Fruit fly (Drosophila melanogaster) whole organism, wandering third instar larva: ENCODE results near the gene CG42699.
A peak's percentile ranks its signal among the peaks of the same experiment; 100 is the strongest.

ENCODE experiments used
- Abd-B ChIP-seq: fragments of >200 bp; optimal IDR thresholded peaks from 2 replicates; lab custom pipeline; 2017; ENCODE audit warnings: missing biosample characterization, missing genetic modification characterization
- CG32264 ChIP-seq: fragments of 200-800 bp; sonication (Bioruptor generic); optimal IDR thresholded peaks from 2 replicates; lab custom pipeline; 2016; ENCODE audit warnings: missing biosample characterization, missing genetic modification characterization
- CG9705 ChIP-seq: fragments of 200-800 bp; sonication (Bioruptor generic); optimal IDR thresholded peaks from 2 replicates; lab custom pipeline; 2018; ENCODE audit warnings: missing biosample characterization, mild to moderate bottlenecking, missing genetic modification characterization
- CrebA ChIP-seq: fragments of 200-800 bp; sonication (Bioruptor generic); optimal IDR thresholded peaks from 2 replicates; lab custom pipeline; 2016; ENCODE audit warnings: missing biosample characterization, mild to moderate bottlenecking, missing genetic modification characterization, borderline replicate concordance
- Dfd ChIP-seq: fragments of >200 bp; optimal IDR thresholded peaks from 2 replicates; lab custom pipeline; 2017; ENCODE audit warnings: missing biosample characterization, missing genetic modification characterization
- Dif ChIP-seq: fragments of 200-275, 200-300 bp; sonication (Bioruptor generic); optimal IDR thresholded peaks from 2 replicates; lab custom pipeline; 2018; ENCODE audit warnings: missing biosample characterization, missing genetic modification characterization; ENCODE audit not compliant: partially characterized antibody
- HLH106 ChIP-seq: fragments of 200-800 bp; optimal IDR thresholded peaks from 3 replicates; lab custom pipeline; 2019; ENCODE audit warnings: missing biosample characterization, mild to moderate bottlenecking, missing genetic modification characterization, moderate library complexity
- Hnf4 ChIP-seq: fragments of 200-800 bp; sonication (Bioruptor generic); optimal IDR thresholded peaks from 2 replicates; lab custom pipeline; 2016; ENCODE audit warnings: missing biosample characterization, mild to moderate bottlenecking, missing genetic modification characterization
- Hr78 ChIP-seq: fragments of >200 bp; optimal IDR thresholded peaks from 2 replicates; lab custom pipeline; 2017; ENCODE audit warnings: missing biosample characterization, missing genetic modification characterization
- Hr83 ChIP-seq: fragments of 200-300 bp; sonication (Bioruptor generic); optimal IDR thresholded peaks from 2 replicates; lab custom pipeline; 2016; ENCODE audit warnings: missing biosample characterization, mild to moderate bottlenecking, missing genetic modification characterization, moderate library complexity; ENCODE audit not compliant: poor library complexity, severe bottlenecking
- Jra ChIP-seq: sonication (Bioruptor generic); optimal IDR thresholded peaks from 2 replicates; lab custom pipeline; 2016; ENCODE audit warnings: missing biosample characterization, missing genetic modification characterization
- Mio ChIP-seq: sonication (Bioruptor generic); optimal IDR thresholded peaks from 2 replicates; lab custom pipeline; 2016; ENCODE audit warnings: missing biosample characterization, missing genetic modification characterization
- Myc ChIP-seq: fragments of >200 bp; optimal IDR thresholded peaks from 2 replicates; lab custom pipeline; 2017
- N ChIP-seq: fragments of >200 bp; optimal IDR thresholded peaks from 2 replicates; lab custom pipeline; 2018; ENCODE audit warnings: missing biosample characterization, missing external identifiers, missing genetic modification characterization
- OdsH ChIP-seq: fragments of 200-800 bp; sonication (Bioruptor generic); optimal IDR thresholded peaks from 2 replicates; lab custom pipeline; 2016; ENCODE audit warnings: missing biosample characterization, mild to moderate bottlenecking, missing genetic modification characterization
- Rel ChIP-seq, 2 experiments: fragments of 200-800 bp; sonication (Bioruptor generic) in 1 of 2; optimal IDR thresholded peaks; 2 replicates in 1 of 2; 3 replicates in 1 of 2; lab custom pipeline; 2016 to 2019; ENCODE audit warnings: mild to moderate bottlenecking in 2 of 2, missing biosample characterization in 2 of 2, missing genetic modification characterization in 2 of 2, moderate library complexity in 1 of 2
- Sp1 ChIP-seq: fragments of 200-800 bp; sonication (Bioruptor generic); optimal IDR thresholded peaks from 3 replicates; lab custom pipeline; 2019; ENCODE audit warnings: missing biosample characterization, mild to moderate bottlenecking, missing genetic modification characterization, moderate library complexity
- Vsx2 ChIP-seq: fragments of 200-300, 225-300 bp; sonication (Bioruptor generic); optimal IDR thresholded peaks from 2 replicates; lab custom pipeline; 2018; ENCODE audit warnings: missing biosample characterization, missing genetic modification characterization; ENCODE audit not compliant: partially characterized antibody
- br ChIP-seq: fragments of 200-800 bp; sonication (Bioruptor generic); optimal IDR thresholded peaks from 2 replicates; lab custom pipeline; 2016; ENCODE audit warnings: missing biosample characterization, missing genetic modification characterization
- brk ChIP-seq: fragments of 200-800 bp; sonication (Bioruptor generic); optimal IDR thresholded peaks from 2 replicates; lab custom pipeline; 2016; ENCODE audit warnings: missing biosample characterization, mild to moderate bottlenecking, missing genetic modification characterization
- dmrt93B ChIP-seq: fragments of 200-800 bp; sonication (Bioruptor generic); optimal IDR thresholded peaks from 2 replicates; lab custom pipeline; 2018; ENCODE audit warnings: missing biosample characterization, mild to moderate bottlenecking, missing genetic modification characterization
- dsf ChIP-seq: sonication (Bioruptor generic); optimal IDR thresholded peaks from 2 replicates; lab custom pipeline; 2016; ENCODE audit warnings: missing biosample characterization, missing genetic modification characterization, borderline replicate concordance
- ey ChIP-seq: fragments of 200-800 bp; sonication (Bioruptor generic); optimal IDR thresholded peaks from 2 replicates; lab custom pipeline; 2016; ENCODE audit warnings: missing biosample characterization, missing genetic modification characterization
- foxo ChIP-seq, 2 experiments: fragments of 200-800 bp; sonication (Bioruptor generic); optimal IDR thresholded peaks; 2 replicates in 1 of 2; 3 replicates in 1 of 2; lab custom pipeline; 2016 to 2017; ENCODE audit warnings: missing biosample characterization in 2 of 2, missing genetic modification characterization in 2 of 2
- fru ChIP-seq: fragments of 200-800 bp; sonication (Bioruptor generic); optimal IDR thresholded peaks from 3 replicates; lab custom pipeline; 2016; ENCODE audit warnings: missing biosample characterization, mild to moderate bottlenecking, missing genetic modification characterization
- h ChIP-seq: fragments of 200-800 bp; sonication (Bioruptor generic); optimal IDR thresholded peaks from 3 replicates; lab custom pipeline; 2016; ENCODE audit warnings: missing biosample characterization, mild to moderate bottlenecking, missing genetic modification characterization
- jim ChIP-seq: fragments of 175-275, 200-325 bp; sonication (Bioruptor generic); optimal IDR thresholded peaks from 2 replicates; lab custom pipeline; 2016; ENCODE audit warnings: missing biosample characterization, mild to moderate bottlenecking, missing genetic modification characterization
- psq ChIP-seq: fragments of 200-800 bp; sonication (Bioruptor generic); optimal IDR thresholded peaks from 3 replicates; lab custom pipeline; 2017; ENCODE audit warnings: missing biosample characterization, mild to moderate bottlenecking, missing genetic modification characterization, moderate library complexity
- rgr ChIP-seq: fragments of 200-800 bp; sonication (Bioruptor generic); optimal IDR thresholded peaks from 3 replicates; lab custom pipeline; 2016; ENCODE audit warnings: missing biosample characterization, mild to moderate bottlenecking, missing genetic modification characterization
- sage ChIP-seq: fragments of 200-800 bp; sonication (Bioruptor generic); optimal IDR thresholded peaks from 2 replicates; lab custom pipeline; 2016; ENCODE audit warnings: missing biosample characterization, mild to moderate bottlenecking, missing genetic modification characterization
- sv ChIP-seq: fragments of 200-800 bp; sonication (Bioruptor generic); optimal IDR thresholded peaks from 3 replicates; lab custom pipeline; 2016; ENCODE audit warnings: missing biosample characterization, missing genetic modification characterization
- woc ChIP-seq: sonication (Bioruptor generic); optimal IDR thresholded peaks from 2 replicates; lab custom pipeline; 2016; ENCODE audit warnings: missing biosample characterization, mild to moderate bottlenecking, missing genetic modification characterization

Gene CG42699

DNA sequence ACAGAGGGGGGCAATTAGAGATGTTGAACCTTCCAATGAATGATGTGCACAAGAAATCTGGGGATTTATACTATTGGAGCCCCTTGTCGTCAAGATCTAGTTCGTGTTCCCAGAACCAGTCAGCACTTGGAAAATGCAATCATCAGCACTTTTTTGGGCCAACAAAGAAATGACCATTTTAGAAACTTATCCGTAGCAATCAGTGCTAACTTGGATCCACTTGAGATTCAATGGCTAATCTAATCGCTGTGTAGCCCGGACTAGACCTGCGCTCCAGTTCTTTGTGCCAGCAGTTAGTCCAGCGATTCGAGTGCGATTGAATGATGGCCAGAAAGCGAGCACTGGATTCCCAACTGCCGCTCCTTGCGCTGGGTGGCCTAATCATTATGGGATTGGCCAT lies 31.9 kb upstream of the CG42699 start, which contains the start of gene CG15773:
Gene CG15773 (plus strand): TSS at position 301 of the 400 bp plus-strand sequence.
- TF ChIP-seq woc (no peak), fru (GFP tag; lab: Kevin White, UChicago) (no peak), Hr78 (GFP tag; lab: Kevin White, UChicago) (no peak), Sp1 (no peak), CrebA (no peak), ey (no peak), Vsx2 (GFP tag; lab: Kevin White, UChicago) (no peak), Dif (GFP tag; lab: Kevin White, UChicago) (no peak), h (GFP tag; lab: Kevin White, UChicago) (no peak), Hnf4 (GFP tag; lab: Kevin White, UChicago) (no peak), rgr (GFP tag; lab: Kevin White, UChicago) (no peak), Mio (GFP tag; lab: Kevin White, UChicago) (no peak), N (GFP tag; lab: Kevin White, UChicago) (no peak), Jra (GFP tag; lab: Kevin White, UChicago) (no peak)

DNA sequence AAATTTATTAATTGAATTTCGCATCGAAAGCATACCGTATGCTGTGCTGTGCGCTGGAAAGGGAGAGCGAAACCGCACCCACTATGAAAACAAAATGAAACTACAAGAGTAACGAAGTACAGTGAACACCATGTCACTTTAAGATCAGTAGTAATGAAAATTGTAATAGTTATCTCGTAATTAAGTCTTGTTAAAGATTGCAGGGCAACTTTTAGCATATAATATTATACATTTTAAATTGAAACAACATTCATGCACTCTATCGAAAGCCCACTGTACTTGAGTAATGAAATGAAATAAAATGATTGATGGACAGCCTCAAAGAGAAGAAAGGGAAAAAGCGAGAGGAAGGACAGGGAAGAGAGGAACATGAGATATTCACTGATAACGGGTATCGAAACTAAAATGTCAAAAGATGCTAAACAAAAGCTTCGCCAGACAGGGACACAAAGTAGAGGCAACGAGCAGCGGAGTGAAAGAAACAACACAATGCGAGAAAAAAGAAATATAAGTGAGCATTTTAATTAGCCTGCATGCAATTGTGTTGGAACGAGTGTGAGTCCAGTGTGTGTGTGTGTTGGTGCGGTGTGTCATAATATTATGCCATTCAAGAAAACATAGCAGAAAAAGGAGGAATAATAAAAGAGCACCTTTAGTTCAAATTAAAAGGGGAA lies 28.9 kb upstream of the CG42699 start:
- TF ChIP-seq dsf (GFP tag; lab: Kevin White, UChicago) (peak; percentile 18), Jra (GFP tag; lab: Kevin White, UChicago) (peak; percentile 67), CG9705 (GFP tag; lab: Kevin White, UChicago) (peak; percentile 29), brk (peak; percentile 69), Vsx2 (GFP tag; lab: Kevin White, UChicago) (peak; percentile 82), HLH106 (peak; percentile 86), psq (peak; percentile 88), sv (peak; percentile 47), sage (GFP tag; lab: Kevin White, UChicago) (peak; percentile 43), Sp1 (peak; percentile 85), Hnf4 (GFP tag; lab: Kevin White, UChicago) (peak; percentile 89), CG32264 (GFP tag; lab: Kevin White, UChicago) (peak; percentile 48), Hr78 (GFP tag; lab: Kevin White, UChicago) (no peak), dmrt93B (GFP tag; lab: Kevin White, UChicago) (peak; percentile 66), fru (GFP tag; lab: Kevin White, UChicago) (peak; percentile 91), Abd-B (GFP tag; lab: Kevin White, UChicago) (no peak), Dfd (GFP tag; lab: Kevin White, UChicago) (no peak), Rel (GFP tag; optimal IDR thresholded peaks at IDR 0.05; lab: Kevin White, UChicago) (no peak), Rel (tag; optimal IDR thresholded peaks at IDR 0.05; lab: Kevin White, UChicago) (peak; percentile 16), br (peak; percentile 88), foxo (GFP tag; optimal IDR thresholded peaks at IDR 0.05; lab: Kevin White, UChicago) (peak; percentile 54 to 94), h (GFP tag; lab: Kevin White, UChicago) (peak; percentile 91), jim (GFP tag; lab: Kevin White, UChicago) (no peak), Hr83 (GFP tag; lab: Kevin White, UChicago) (peak; percentile 52), woc (peak; percentile 70), CrebA (no peak), Mio (GFP tag; lab: Kevin White, UChicago) (no peak), OdsH (GFP tag; lab: Kevin White, UChicago) (peak; percentile 85), ey (peak; percentile 88), rgr (GFP tag; lab: Kevin White, UChicago) (peak; percentile 93)
- TF ChIP-seq, all 38 proteins: peak for 23

DNA sequence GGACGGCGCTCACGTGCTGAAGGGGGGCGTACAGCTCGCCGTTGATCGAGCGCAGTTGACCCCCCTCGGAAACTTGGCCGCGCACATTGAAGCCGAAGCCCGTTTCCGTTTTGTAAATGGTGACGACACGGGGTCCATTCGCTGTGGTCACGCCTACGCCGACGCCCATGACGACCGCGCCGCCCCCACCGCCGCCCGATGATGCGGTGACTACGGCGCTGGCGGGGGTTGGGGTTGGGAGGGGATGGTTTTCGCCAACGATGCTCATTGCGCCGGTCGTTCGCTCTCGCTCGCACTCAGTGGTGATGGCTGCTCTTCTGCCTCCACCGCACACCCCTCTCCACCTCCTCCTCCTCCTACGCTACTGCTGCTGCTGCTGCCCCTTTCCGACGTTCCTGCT lies 27.2 kb upstream of the CG42699 start:
- TF ChIP-seq N (GFP tag; lab: Kevin White, UChicago) (no peak), HLH106 (peak; percentile 19), dmrt93B (GFP tag; lab: Kevin White, UChicago) (peak; percentile 10), rgr (GFP tag; lab: Kevin White, UChicago) (peak; percentile 8), Myc (lab: Kevin White, UChicago) (no peak), foxo (GFP tag; optimal IDR thresholded peaks at IDR 0.05; lab: Kevin White, UChicago) (peak in 1 of 2 experiments; percentile 55), brk (no peak), ey (peak; percentile 4), Hr83 (GFP tag; lab: Kevin White, UChicago) (no peak), br (peak; percentile 14)
